Worm (Caenorhabditis elegans) whole organism, L1 larva: ENCODE data around the gene F36G3.3.
A peak's percentile ranks its signal among the peaks of the same experiment; 100 is the strongest.

Source experiments
- C34B4.2 ChIP-seq: sonication (generic microtip); optimal IDR thresholded peaks from 2 replicates; lab custom pipeline; 2017; ENCODE audit warnings: mild to moderate bottlenecking, missing genetic modification characterization, missing compliant biosample characterization
- F16B12.6 ChIP-seq: fragments of 150-350 bp; optimal IDR thresholded peaks from 2 replicates; lab custom pipeline; 2014; ENCODE audit warnings: missing biosample characterization, missing genetic modification characterization
- aha-1 ChIP-seq: fragments of 150-350 bp; optimal IDR thresholded peaks from 2 replicates; lab custom pipeline; 2014; ENCODE audit warnings: missing biosample characterization, missing genetic modification characterization
- alr-1 ChIP-seq: fragments of 200-800 bp; sonication (Bioruptor generic); optimal IDR thresholded peaks from 2 replicates; lab custom pipeline; 2018; ENCODE audit warnings: borderline replicate concordance, mild to moderate bottlenecking, missing genetic modification characterization, missing compliant biosample characterization
- aly-2 ChIP-seq: fragments of 150-350 bp; optimal IDR thresholded peaks from 2 replicates; lab custom pipeline; 2014; ENCODE audit warnings: missing biosample characterization, missing genetic modification characterization
- ama-1 ChIP-seq: fragments of 150-350 bp; optimal IDR thresholded peaks from 2 replicates; lab custom pipeline; 2014
- blmp-1 ChIP-seq: fragments of 150-350 bp; optimal IDR thresholded peaks from 2 replicates; lab custom pipeline; 2014; ENCODE audit warnings: missing biosample characterization, missing genetic modification characterization
- ceh-8 ChIP-seq: fragments of 200-800 bp; sonication (Bioruptor generic); optimal IDR thresholded peaks from 2 replicates; lab custom pipeline; 2018; ENCODE audit warnings: mild to moderate bottlenecking, missing genetic modification characterization, moderate library complexity, missing compliant biosample characterization
- ceh-82 ChIP-seq, 3 experiments: fragments of 150-350 bp in 1 of 3; sonication (generic microtip) in 2 of 3; optimal IDR thresholded peaks; 2 replicates each; lab custom pipeline; 2014 to 2017; ENCODE audit warnings: missing biosample characterization in 3 of 3, missing genetic modification characterization in 3 of 3
- ceh-88 ChIP-seq: fragments of 200-800 bp; sonication (Bioruptor generic); IDR thresholded peaks from 2 replicates; pipeline ENCODE4 v1.3.6; 2022; ENCODE audit warnings: missing genetic modification characterization, missing compliant biosample characterization
- dpl-1 ChIP-seq, 3 experiments: fragments of 150-350 bp in 2 of 3; sonication (generic microtip) in 1 of 3; optimal IDR thresholded peaks; 2 replicates each; lab custom pipeline; 2014 to 2017; ENCODE audit warnings: missing biosample characterization in 3 of 3, missing genetic modification characterization in 3 of 3, missing genetic modification reagents in 3 of 3
- dsc-1 ChIP-seq: sonication (generic microtip); optimal IDR thresholded peaks from 2 replicates; lab custom pipeline; 2016; ENCODE audit warnings: mild to moderate bottlenecking, missing genetic modification characterization, missing compliant biosample characterization
- efl-1 ChIP-seq, 4 experiments: fragments of 150-350 bp; optimal IDR thresholded peaks in 3 of 4; peaks in 1 of 4; 1 replicate in 1 of 4; 2 replicates in 3 of 4; lab custom pipeline; 2014; ENCODE audit warnings: missing biosample characterization in 2 of 4, missing genetic modification characterization in 2 of 4, missing genetic modification reagents in 2 of 4
- egl-27 ChIP-seq, 2 experiments: fragments of 150-350 bp in 1 of 2; sonication (generic microtip); optimal IDR thresholded peaks; 3 replicates each; lab custom pipeline; 2017 to 2018; ENCODE audit warnings: missing biosample characterization in 2 of 2, missing genetic modification characterization in 2 of 2, missing genetic modification reagents in 2 of 2
- fkh-8 ChIP-seq: sonication (generic microtip); optimal IDR thresholded peaks from 2 replicates; lab custom pipeline; 2016; ENCODE audit warnings: mild to moderate bottlenecking, missing genetic modification characterization, missing compliant biosample characterization
- grh-1 ChIP-seq: fragments of 200-800 bp; sonication (Bioruptor generic); IDR thresholded peaks from 2 replicates; pipeline ENCODE4 v1.3.6; 2022; ENCODE audit warnings: missing genetic modification reagents, missing genetic modification characterization, missing compliant biosample characterization
- hlh-17 ChIP-seq: fragments of 200-800 bp; sonication (Bioruptor generic); optimal IDR thresholded peaks from 2 replicates; lab custom pipeline; 2018; ENCODE audit warnings: missing genetic modification characterization, mild to moderate bottlenecking, missing compliant biosample characterization, moderate library complexity, borderline replicate concordance
- hlh-4 ChIP-seq: sonication (generic microtip); optimal IDR thresholded peaks from 2 replicates; lab custom pipeline; 2016; ENCODE audit warnings: mild to moderate bottlenecking, missing genetic modification characterization, missing compliant biosample characterization
- isw-1 ChIP-seq: fragments of 200-800 bp; sonication (Bioruptor generic); IDR thresholded peaks from 2 replicates; pipeline ENCODE4 v1.3.6; 2022; ENCODE audit warnings: missing genetic modification characterization, missing compliant biosample characterization
- jun-1 ChIP-seq: fragments of 150-350 bp; optimal IDR thresholded peaks from 2 replicates; lab custom pipeline; 2014; ENCODE audit warnings: missing biosample characterization, missing genetic modification reagents, missing genetic modification characterization
- lin-15B ChIP-seq: fragments of 150-350 bp; sonication (generic microtip); optimal IDR thresholded peaks from 3 replicates; lab custom pipeline; 2014; ENCODE audit warnings: missing biosample characterization, missing genetic modification characterization
- lin-39 ChIP-seq: fragments of 150-350 bp; optimal IDR thresholded peaks from 2 replicates; lab custom pipeline; 2014; ENCODE audit warnings: missing biosample characterization, missing genetic modification reagents, missing genetic modification characterization
- lir-3 ChIP-seq: sonication (generic microtip); optimal IDR thresholded peaks from 2 replicates; lab custom pipeline; 2016; ENCODE audit warnings: mild to moderate bottlenecking, missing genetic modification characterization, moderate library complexity, missing compliant biosample characterization; ENCODE audit not compliant: poor library complexity
- lsy-2 ChIP-seq, 2 experiments: fragments of 150-350 bp; optimal IDR thresholded peaks; 2 replicates each; lab custom pipeline; 2014; ENCODE audit warnings: missing biosample characterization in 2 of 2, missing genetic modification characterization in 2 of 2
- mef-2 ChIP-seq: fragments of 150-350 bp; optimal IDR thresholded peaks from 2 replicates; lab custom pipeline; 2014; ENCODE audit warnings: missing biosample characterization, missing genetic modification characterization
- mep-1 ChIP-seq: fragments of 150-350 bp; optimal IDR thresholded peaks from 2 replicates; lab custom pipeline; 2014; ENCODE audit warnings: missing biosample characterization, missing genetic modification characterization
- nhr-12 ChIP-seq: sonication (generic microtip); optimal IDR thresholded peaks from 2 replicates; lab custom pipeline; 2017; ENCODE audit warnings: missing biosample characterization, missing genetic modification characterization
- nhr-19 ChIP-seq: fragments of 200-800 bp; sonication (Bioruptor generic); conservative IDR thresholded peaks from 2 replicates; pipeline ENCODE4 v1.3.6; 2022; ENCODE audit warnings: missing genetic modification characterization, missing compliant biosample characterization
- nhr-20 ChIP-seq: sonication (generic microtip); optimal IDR thresholded peaks from 2 replicates; lab custom pipeline; 2016; ENCODE audit warnings: mild to moderate bottlenecking, missing genetic modification characterization, missing compliant biosample characterization
- nhr-237 ChIP-seq: fragments of 150-350 bp; optimal IDR thresholded peaks from 2 replicates; lab custom pipeline; 2014; ENCODE audit warnings: missing biosample characterization, missing genetic modification characterization
- nhr-28 ChIP-seq: fragments of 150-350 bp; optimal IDR thresholded peaks from 2 replicates; lab custom pipeline; 2014; ENCODE audit warnings: missing biosample characterization, missing genetic modification characterization
- nhr-85 ChIP-seq: sonication (generic microtip); peaks from one replicate; lab custom pipeline; 2016; ENCODE audit warnings: missing genetic modification characterization, inconsistent platforms, missing compliant biosample characterization
- nhr-90 ChIP-seq: sonication (generic microtip); optimal IDR thresholded peaks from 2 replicates; lab custom pipeline; 2016; ENCODE audit warnings: mild to moderate bottlenecking, missing genetic modification characterization, missing compliant biosample characterization; ENCODE audit not compliant: poor library complexity
- pax-3 ChIP-seq: fragments of 200-800 bp; sonication (Bioruptor generic); optimal IDR thresholded peaks from 2 replicates; lab custom pipeline; 2018; ENCODE audit warnings: mild to moderate bottlenecking, missing genetic modification characterization, moderate library complexity, missing compliant biosample characterization
- pqm-1 ChIP-seq: sonication (generic microtip); optimal IDR thresholded peaks from 3 replicates; lab custom pipeline; 2017; ENCODE audit warnings: missing biosample characterization, missing genetic modification characterization
- rnt-1 ChIP-seq: sonication (generic microtip); optimal IDR thresholded peaks from 2 replicates; lab custom pipeline; 2016; ENCODE audit warnings: mild to moderate bottlenecking, missing genetic modification characterization, moderate library complexity, missing compliant biosample characterization
- skn-1 ChIP-seq: fragments of 150-350 bp; optimal IDR thresholded peaks from 2 replicates; lab custom pipeline; 2014; ENCODE audit warnings: missing biosample characterization, missing genetic modification characterization
- snpc-4 ChIP-seq: fragments of 150-350 bp; optimal IDR thresholded peaks from 2 replicates; lab custom pipeline; 2014; ENCODE audit warnings: missing biosample characterization, missing genetic modification characterization
- snu-23 ChIP-seq: sonication (generic microtip); optimal IDR thresholded peaks from 2 replicates; lab custom pipeline; 2016; ENCODE audit warnings: missing genetic modification characterization, missing compliant biosample characterization
- sox-4 ChIP-seq: sonication (generic microtip); optimal IDR thresholded peaks from 2 replicates; lab custom pipeline; 2016; ENCODE audit warnings: missing genetic modification characterization, missing compliant biosample characterization
- sptf-1 ChIP-seq: fragments of 150-350 bp; optimal IDR thresholded peaks from 2 replicates; lab custom pipeline; 2014; ENCODE audit warnings: missing biosample characterization, missing genetic modification characterization
- sup-37 ChIP-seq: fragments of 200-800 bp; sonication (Bioruptor generic); optimal IDR thresholded peaks from 2 replicates; lab custom pipeline; 2018; ENCODE audit warnings: mild to moderate bottlenecking, missing genetic modification characterization, missing compliant biosample characterization
- swsn-7 ChIP-seq: sonication (generic microtip); optimal IDR thresholded peaks from 2 replicates; lab custom pipeline; 2016; ENCODE audit warnings: missing genetic modification characterization, missing compliant biosample characterization
- unc-130 ChIP-seq: fragments of 150-350 bp; optimal IDR thresholded peaks from 2 replicates; lab custom pipeline; 2017; ENCODE audit warnings: missing biosample characterization, missing genetic modification characterization, inconsistent platforms
- unc-30 ChIP-seq: sonication (generic microtip); optimal IDR thresholded peaks from 2 replicates; lab custom pipeline; 2017; ENCODE audit warnings: missing biosample characterization, missing genetic modification characterization
- unc-62 ChIP-seq: fragments of 150-350 bp; optimal IDR thresholded peaks from 2 replicates; lab custom pipeline; 2014; ENCODE audit warnings: missing biosample characterization, missing genetic modification reagents, missing genetic modification characterization
- unc-86 ChIP-seq: sonication (generic microtip); optimal IDR thresholded peaks from 2 replicates; lab custom pipeline; 2016; ENCODE audit warnings: missing genetic modification characterization, missing compliant biosample characterization
- unc-98 ChIP-seq: fragments of 200-800 bp; sonication (Bioruptor generic); IDR thresholded peaks from 2 replicates; pipeline ENCODE4 v1.3.6; 2022; ENCODE audit warnings: missing genetic modification characterization, missing compliant biosample characterization
- vab-15 ChIP-seq: sonication (generic microtip); optimal IDR thresholded peaks from 2 replicates; lab custom pipeline; 2017; ENCODE audit warnings: missing genotype, mild to moderate bottlenecking, missing genetic modification characterization, missing compliant biosample characterization
- xbp-1 ChIP-seq: sonication (generic microtip); optimal IDR thresholded peaks from 2 replicates; lab custom pipeline; 2016; ENCODE audit warnings: missing genetic modification characterization, missing compliant biosample characterization
- zag-1 ChIP-seq: fragments of 150-350 bp; optimal IDR thresholded peaks from 2 replicates; lab custom pipeline; 2014; ENCODE audit warnings: missing biosample characterization, missing genetic modification characterization
- zip-4 ChIP-seq: fragments of 200-800 bp; sonication (Bioruptor generic); optimal IDR thresholded peaks from 2 replicates; lab custom pipeline; 2018; ENCODE audit warnings: mild to moderate bottlenecking, missing genetic modification characterization, moderate library complexity, missing compliant biosample characterization
- ztf-11 ChIP-seq, 2 experiments: sonication (generic microtip); optimal IDR thresholded peaks; 2 replicates each; lab custom pipeline; 2016 to 2017; ENCODE audit warnings: missing genetic modification characterization in 2 of 2, missing biosample characterization in 1 of 2, missing compliant biosample characterization in 1 of 2

Gene F36G3.3

ce11 chrX:9837989-9838541 lies 39.4 kb downstream of the F36G3.3 start, which contains the start of gene ipla-2 (continued):
- peak; percentile 23 for TF ChIP-seq isw-1
- no peak for TF ChIP-seq nhr-12 (tag; lab: Kevin White, UChicago)
- peak; percentile 32 for TF ChIP-seq snpc-4 (tag; lab: Kevin White, UChicago)
- peak; percentile 88 for TF ChIP-seq snu-23
- no peak for TF ChIP-seq ama-1 (lab: Kevin White, UChicago)
- TF ChIP-seq mep-1 (tag; lab: Kevin White, UChicago) = peak; percentile 81
- peak; percentile 59 for TF ChIP-seq xbp-1
- TF ChIP-seq ceh-82 (tag; optimal IDR thresholded peaks at IDR 0.05; lab: Kevin White, UChicago) = peak in 2 of 3 experiments; percentile 11 to 70
- peak; percentile 20 for TF ChIP-seq F16B12.6 (tag; lab: Kevin White, UChicago)
- TF ChIP-seq pqm-1 (tag; lab: Kevin White, UChicago) = no peak
- TF ChIP-seq blmp-1 (tag; lab: Kevin White, UChicago) = peak; percentile 80
- no peak for TF ChIP-seq hlh-17
- TF ChIP-seq ceh-88 (GFP tag; lab: Robert Waterston, UW) = no peak
- TF ChIP-seq mef-2 = peak; percentile 9
- TF ChIP-seq sup-37 = no peak
- TF ChIP-seq lin-39 = no peak
- TF ChIP-seq ztf-11 (tag; optimal IDR thresholded peaks at IDR 0.05; lab: Kevin White, UChicago) = no peak
- no peak for TF ChIP-seq aly-2 (tag; lab: Kevin White, UChicago)
- TF ChIP-seq swsn-7 (tag; lab: Kevin White, UChicago) = peak; percentile 70
- peak; percentile 69 for TF ChIP-seq nhr-85
- TF ChIP-seq unc-62 (GFP tag; lab: Kevin White, UChicago) = no peak
- TF ChIP-seq unc-98 (GFP tag; lab: Robert Waterston, UW) = no peak
- no peak for TF ChIP-seq unc-30
- TF ChIP-seq skn-1 (tag; lab: Kevin White, UChicago) = peak; percentile 87
- TF ChIP-seq nhr-237 (tag; lab: Kevin White, UChicago) = no peak
- TF ChIP-seq ceh-8 = peak; percentile 32
- TF ChIP-seq lir-3 (tag; lab: Kevin White, UChicago) = no peak
- no peak for TF ChIP-seq aha-1
- TF ChIP-seq egl-27 (tag; optimal IDR thresholded peaks at IDR 0.05; lab: Kevin White, UChicago) = no peak
- TF ChIP-seq grh-1 (GFP tag; lab: Robert Waterston, UW) = no peak
- no peak for TF ChIP-seq nhr-28 (tag; lab: Kevin White, UChicago)
- peak; percentile 28 for TF ChIP-seq nhr-90 (tag; lab: Kevin White, UChicago)
- TF ChIP-seq unc-86 (tag; lab: Kevin White, UChicago) = no peak
- no peak for TF ChIP-seq zag-1 (tag; lab: Kevin White, UChicago)
- no peak for TF ChIP-seq zip-4 (GFP tag; lab: Kevin White, UChicago)
- TF ChIP-seq lsy-2 (tag; optimal IDR thresholded peaks at IDR 0.05; lab: Kevin White, UChicago) = peak; percentile 59 to 70
- peak; percentile 40 to 59 (median 48) for TF ChIP-seq dpl-1 (GFP tag; optimal IDR thresholded peaks at IDR 0.05; lab: Kevin White, UChicago)
- TF ChIP-seq nhr-19 (GFP tag; lab: Robert Waterston, UW) = peak; percentile 39; the same call in 1 of the 2 replicates
- no peak for TF ChIP-seq lin-15B
- peak; percentile 15 for TF ChIP-seq dsc-1 (tag; lab: Kevin White, UChicago)
- TF ChIP-seq efl-1 (optimal IDR thresholded peaks at IDR 0.05; lab: Kevin White, UChicago) = peak; percentile 26 to 30
- TF ChIP-seq efl-1 (GFP tag; optimal IDR thresholded peaks at IDR 0.05 in 1 of 2; lab: Kevin White, UChicago) = peak; percentile 34 to 65
- TF ChIP-seq alr-1 (tag; lab: Kevin White, UChicago) = no peak
- TF ChIP-seq sptf-1 (tag; lab: Kevin White, UChicago) = no peak
- TF ChIP-seq hlh-4 = no peak
- peak; percentile 55 for TF ChIP-seq rnt-1 (tag; lab: Kevin White, UChicago)
- TF ChIP-seq vab-15 (tag; lab: Kevin White, UChicago) = no peak
- no peak for TF ChIP-seq C34B4.2 (tag; lab: Kevin White, UChicago)
- TF ChIP-seq nhr-20 = peak; percentile 78
- TF ChIP-seq pax-3 = peak; percentile 17
- TF ChIP-seq jun-1 = peak; percentile 47
- no peak for TF ChIP-seq sox-4 (tag; lab: Kevin White, UChicago)
- no peak for TF ChIP-seq unc-130 (tag; lab: Kevin White, UChicago)
- TF ChIP-seq fkh-8 = peak; percentile 77
